Worm (Caenorhabditis elegans) whole organism, L1 larva: ENCODE results near the gene frpr-16.
A peak's percentile ranks its signal among the peaks of the same experiment; 100 is the strongest.

Experiments used
- C04F5.9 ChIP-seq: sonication (generic microtip); optimal IDR thresholded peaks from 2 replicates; lab custom pipeline; 2016; ENCODE audit warnings: missing genetic modification characterization, missing compliant biosample characterization
- C16A3.4 ChIP-seq: fragments of 150-350 bp; optimal IDR thresholded peaks from 2 replicates; lab custom pipeline; 2014; ENCODE audit warnings: missing biosample characterization, missing genetic modification characterization
- F16B12.6 ChIP-seq: fragments of 150-350 bp; optimal IDR thresholded peaks from 2 replicates; lab custom pipeline; 2014; ENCODE audit warnings: missing biosample characterization, missing genetic modification characterization
- Y116A8C.19 ChIP-seq: sonication (generic microtip); optimal IDR thresholded peaks from 2 replicates; lab custom pipeline; 2016; ENCODE audit warnings: missing compliant biosample characterization, missing genetic modification characterization, borderline replicate concordance
- alr-1 ChIP-seq: fragments of 200-800 bp; sonication (Bioruptor generic); optimal IDR thresholded peaks from 2 replicates; lab custom pipeline; 2018; ENCODE audit warnings: borderline replicate concordance, mild to moderate bottlenecking, missing genetic modification characterization, missing compliant biosample characterization
- blmp-1 ChIP-seq: fragments of 150-350 bp; optimal IDR thresholded peaks from 2 replicates; lab custom pipeline; 2014; ENCODE audit warnings: missing biosample characterization, missing genetic modification characterization
- ceh-63 ChIP-seq: fragments of 200-800 bp; sonication (Bioruptor generic); optimal IDR thresholded peaks from 2 replicates; lab custom pipeline; 2018; ENCODE audit warnings: mild to moderate bottlenecking, missing genetic modification characterization, missing compliant biosample characterization
- ceh-90 ChIP-seq: sonication (generic microtip); optimal IDR thresholded peaks from 2 replicates; lab custom pipeline; 2016; ENCODE audit warnings: missing genetic modification characterization, missing compliant biosample characterization
- dpl-1 ChIP-seq, 3 experiments: fragments of 150-350 bp in 2 of 3; sonication (generic microtip) in 1 of 3; optimal IDR thresholded peaks; 2 replicates each; lab custom pipeline; 2014 to 2017; ENCODE audit warnings: missing biosample characterization in 3 of 3, missing genetic modification characterization in 3 of 3, missing genetic modification reagents in 3 of 3
- efl-1 ChIP-seq, 4 experiments: fragments of 150-350 bp; optimal IDR thresholded peaks in 3 of 4; peaks in 1 of 4; 1 replicate in 1 of 4; 2 replicates in 3 of 4; lab custom pipeline; 2014; ENCODE audit warnings: missing biosample characterization in 2 of 4, missing genetic modification characterization in 2 of 4, missing genetic modification reagents in 2 of 4
- egl-13 ChIP-seq: sonication (generic microtip); optimal IDR thresholded peaks from 2 replicates; lab custom pipeline; 2016; ENCODE audit warnings: missing genotype, missing genetic modification reagents, missing genetic modification characterization, missing compliant biosample characterization
- elt-2 ChIP-seq: sonication (generic microtip); optimal IDR thresholded peaks from 2 replicates; lab custom pipeline; 2016; ENCODE audit warnings: missing genetic modification characterization, mild to moderate bottlenecking, inconsistent platforms, missing compliant biosample characterization, missing genetic modification reagents
- ets-5 ChIP-seq: fragments of 200-800 bp; sonication (Bioruptor generic); IDR thresholded peaks from 2 replicates; pipeline ENCODE4 v1.3.6; 2022; ENCODE audit warnings: missing genetic modification characterization, missing compliant biosample characterization
- fkh-10 ChIP-seq: sonication (generic microtip); optimal IDR thresholded peaks from 2 replicates; lab custom pipeline; 2017; ENCODE audit warnings: missing biosample characterization, missing genetic modification reagents, missing genetic modification characterization
- fkh-8 ChIP-seq: sonication (generic microtip); optimal IDR thresholded peaks from 2 replicates; lab custom pipeline; 2016; ENCODE audit warnings: mild to moderate bottlenecking, missing genetic modification characterization, missing compliant biosample characterization
- fos-1 ChIP-seq: fragments of 150-350 bp; optimal IDR thresholded peaks from 2 replicates; lab custom pipeline; 2014; ENCODE audit warnings: missing biosample characterization, missing genetic modification characterization
- grh-1 ChIP-seq: fragments of 200-800 bp; sonication (Bioruptor generic); IDR thresholded peaks from 2 replicates; pipeline ENCODE4 v1.3.6; 2022; ENCODE audit warnings: missing genetic modification reagents, missing genetic modification characterization, missing compliant biosample characterization
- hlh-4 ChIP-seq: sonication (generic microtip); optimal IDR thresholded peaks from 2 replicates; lab custom pipeline; 2016; ENCODE audit warnings: mild to moderate bottlenecking, missing genetic modification characterization, missing compliant biosample characterization
- hpl-2 ChIP-seq: fragments of 150-350 bp; optimal IDR thresholded peaks from 2 replicates; lab custom pipeline; 2014; ENCODE audit warnings: missing biosample characterization, missing genetic modification reagents, missing genetic modification characterization
- irx-1 ChIP-seq: sonication (generic microtip); optimal IDR thresholded peaks from 2 replicates; lab custom pipeline; 2016; ENCODE audit warnings: missing genetic modification characterization, missing compliant biosample characterization
- lin-14 ChIP-seq: fragments of 200-800 bp; sonication (Bioruptor generic); optimal IDR thresholded peaks from 2 replicates; lab custom pipeline; 2018; ENCODE audit warnings: mild to moderate bottlenecking, missing genetic modification characterization, moderate library complexity, missing compliant biosample characterization
- lin-15B ChIP-seq: fragments of 150-350 bp; sonication (generic microtip); optimal IDR thresholded peaks from 3 replicates; lab custom pipeline; 2014; ENCODE audit warnings: missing biosample characterization, missing genetic modification characterization
- lin-35 ChIP-seq, 2 experiments: fragments of 150-350 bp; optimal IDR thresholded peaks; 2 replicates each; lab custom pipeline; 2014; ENCODE audit warnings: missing biosample characterization in 2 of 2, missing genetic modification characterization in 2 of 2, missing genetic modification reagents in 2 of 2
- lin-39 ChIP-seq: fragments of 150-350 bp; optimal IDR thresholded peaks from 2 replicates; lab custom pipeline; 2014; ENCODE audit warnings: missing biosample characterization, missing genetic modification reagents, missing genetic modification characterization
- lsy-2 ChIP-seq, 2 experiments: fragments of 150-350 bp; optimal IDR thresholded peaks; 2 replicates each; lab custom pipeline; 2014; ENCODE audit warnings: missing biosample characterization in 2 of 2, missing genetic modification characterization in 2 of 2
- mdl-1 ChIP-seq, 2 experiments: fragments of 150-350 bp; optimal IDR thresholded peaks; 2 replicates each; lab custom pipeline; 2014 to 2017; ENCODE audit warnings: missing biosample characterization in 2 of 2, missing genetic modification characterization in 2 of 2, inconsistent platforms in 1 of 2
- mef-2 ChIP-seq: fragments of 150-350 bp; optimal IDR thresholded peaks from 2 replicates; lab custom pipeline; 2014; ENCODE audit warnings: missing biosample characterization, missing genetic modification characterization
- nhr-11 ChIP-seq: fragments of 150-350 bp; optimal IDR thresholded peaks from 2 replicates; lab custom pipeline; 2014; ENCODE audit warnings: missing biosample characterization, missing genetic modification characterization
- nhr-19 ChIP-seq: fragments of 200-800 bp; sonication (Bioruptor generic); conservative IDR thresholded peaks from 2 replicates; pipeline ENCODE4 v1.3.6; 2022; ENCODE audit warnings: missing genetic modification characterization, missing compliant biosample characterization
- nhr-20 ChIP-seq: sonication (generic microtip); optimal IDR thresholded peaks from 2 replicates; lab custom pipeline; 2016; ENCODE audit warnings: mild to moderate bottlenecking, missing genetic modification characterization, missing compliant biosample characterization
- nhr-28 ChIP-seq: fragments of 150-350 bp; optimal IDR thresholded peaks from 2 replicates; lab custom pipeline; 2014; ENCODE audit warnings: missing biosample characterization, missing genetic modification characterization
- nhr-71 ChIP-seq: sonication (generic microtip); optimal IDR thresholded peaks from 2 replicates; lab custom pipeline; 2016; ENCODE audit warnings: mild to moderate bottlenecking, missing genetic modification characterization, moderate library complexity, missing compliant biosample characterization
- nhr-76 ChIP-seq: sonication (generic microtip); optimal IDR thresholded peaks from 2 replicates; lab custom pipeline; 2017; ENCODE audit warnings: missing biosample characterization, missing genetic modification characterization
- nhr-77 ChIP-seq: fragments of 150-350 bp; optimal IDR thresholded peaks from 2 replicates; lab custom pipeline; 2014; ENCODE audit warnings: missing biosample characterization, missing genetic modification characterization
- pqm-1 ChIP-seq: sonication (generic microtip); optimal IDR thresholded peaks from 3 replicates; lab custom pipeline; 2017; ENCODE audit warnings: missing biosample characterization, missing genetic modification characterization
- rnt-1 ChIP-seq: sonication (generic microtip); optimal IDR thresholded peaks from 2 replicates; lab custom pipeline; 2016; ENCODE audit warnings: mild to moderate bottlenecking, missing genetic modification characterization, moderate library complexity, missing compliant biosample characterization
- skn-1 ChIP-seq: fragments of 150-350 bp; optimal IDR thresholded peaks from 2 replicates; lab custom pipeline; 2014; ENCODE audit warnings: missing biosample characterization, missing genetic modification characterization
- snpc-4 ChIP-seq: fragments of 150-350 bp; optimal IDR thresholded peaks from 2 replicates; lab custom pipeline; 2014; ENCODE audit warnings: missing biosample characterization, missing genetic modification characterization
- snu-23 ChIP-seq: sonication (generic microtip); optimal IDR thresholded peaks from 2 replicates; lab custom pipeline; 2016; ENCODE audit warnings: missing genetic modification characterization, missing compliant biosample characterization
- sox-4 ChIP-seq: sonication (generic microtip); optimal IDR thresholded peaks from 2 replicates; lab custom pipeline; 2016; ENCODE audit warnings: missing genetic modification characterization, missing compliant biosample characterization
- sup-37 ChIP-seq: fragments of 200-800 bp; sonication (Bioruptor generic); optimal IDR thresholded peaks from 2 replicates; lab custom pipeline; 2018; ENCODE audit warnings: mild to moderate bottlenecking, missing genetic modification characterization, missing compliant biosample characterization
- tbx-2 ChIP-seq: sonication (generic microtip); optimal IDR thresholded peaks from 2 replicates; lab custom pipeline; 2016; ENCODE audit warnings: missing genetic modification characterization, missing compliant biosample characterization
- tlp-1 ChIP-seq: fragments of 150-350 bp; optimal IDR thresholded peaks from 2 replicates; lab custom pipeline; 2014; ENCODE audit warnings: missing biosample characterization, missing genetic modification characterization
- unc-30 ChIP-seq: sonication (generic microtip); optimal IDR thresholded peaks from 2 replicates; lab custom pipeline; 2017; ENCODE audit warnings: missing biosample characterization, missing genetic modification characterization
- unc-62 ChIP-seq: fragments of 150-350 bp; optimal IDR thresholded peaks from 2 replicates; lab custom pipeline; 2014; ENCODE audit warnings: missing biosample characterization, missing genetic modification reagents, missing genetic modification characterization
- unc-86 ChIP-seq: sonication (generic microtip); optimal IDR thresholded peaks from 2 replicates; lab custom pipeline; 2016; ENCODE audit warnings: missing genetic modification characterization, missing compliant biosample characterization
- vab-15 ChIP-seq: sonication (generic microtip); optimal IDR thresholded peaks from 2 replicates; lab custom pipeline; 2017; ENCODE audit warnings: missing genotype, mild to moderate bottlenecking, missing genetic modification characterization, missing compliant biosample characterization
- xbp-1 ChIP-seq: sonication (generic microtip); optimal IDR thresholded peaks from 2 replicates; lab custom pipeline; 2016; ENCODE audit warnings: missing genetic modification characterization, missing compliant biosample characterization
- zag-1 ChIP-seq: fragments of 150-350 bp; optimal IDR thresholded peaks from 2 replicates; lab custom pipeline; 2014; ENCODE audit warnings: missing biosample characterization, missing genetic modification characterization
- ztf-11 ChIP-seq, 2 experiments: sonication (generic microtip); optimal IDR thresholded peaks; 2 replicates each; lab custom pipeline; 2016 to 2017; ENCODE audit warnings: missing genetic modification characterization in 2 of 2, missing biosample characterization in 1 of 2, missing compliant biosample characterization in 1 of 2

frpr-16 gene

DNA sequence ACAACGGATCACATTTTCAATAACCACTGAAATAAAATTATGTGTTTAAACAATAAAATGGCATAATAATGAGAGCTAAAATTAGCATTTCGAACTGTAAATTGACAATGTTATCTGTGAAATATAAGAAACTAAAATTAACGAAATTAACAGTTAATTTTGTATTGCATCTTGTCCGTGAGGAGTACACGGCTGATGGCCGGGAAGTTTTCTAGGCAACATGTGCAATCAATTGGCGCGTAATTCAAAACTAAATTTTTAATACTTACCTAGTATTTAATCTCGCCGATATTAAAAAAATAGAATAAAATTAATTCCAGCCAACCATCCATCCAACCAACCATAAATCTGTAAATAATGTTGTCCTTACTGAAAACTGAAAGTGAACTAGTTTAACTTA is 30.5 kb upstream of the frpr-16 start (continued):
- TF ChIP-seq fos-1 (tag; lab: Kevin White, UChicago) (peak; percentile 1), mdl-1 (tag; optimal IDR thresholded peaks at IDR 0.05; lab: Kevin White, UChicago) (peak in 1 of 2 experiments; percentile 62), tbx-2 (tag; lab: Kevin White, UChicago) (peak; percentile 93), unc-86 (tag; lab: Kevin White, UChicago) (peak; percentile 79), irx-1 (tag; lab: Kevin White, UChicago) (peak; percentile 96), hlh-4 (tag; lab: Kevin White, UChicago) (peak; percentile 81), grh-1 (GFP tag; lab: Robert Waterston, UW) (peak; percentile 81), lin-35 (GFP tag; optimal IDR thresholded peaks at IDR 0.05; lab: Kevin White, UChicago) (peak; percentile 98), nhr-71 (peak; percentile 95), xbp-1 (tag; lab: Kevin White, UChicago) (peak; percentile 91), sox-4 (tag; lab: Kevin White, UChicago) (peak; percentile 96), pqm-1 (tag; lab: Kevin White, UChicago) (no peak), egl-13 (tag; lab: Kevin White, UChicago) (peak; percentile 97), skn-1 (peak; percentile 71), ceh-63 (no peak), dpl-1 (GFP tag; optimal IDR thresholded peaks at IDR 0.05; lab: Kevin White, UChicago) (peak; percentile 95 to 98 (median 97)), fkh-10 (no peak), tlp-1 (no peak), nhr-76 (tag; lab: Kevin White, UChicago) (no peak), nhr-77 (no peak), fkh-8 (tag; lab: Kevin White, UChicago) (peak; percentile 73), nhr-20 (peak; percentile 94), nhr-11 (tag; lab: Kevin White, UChicago) (peak; percentile 49), vab-15 (tag; lab: Kevin White, UChicago) (peak; percentile 44), lin-39 (tag; lab: Kevin White, UChicago) (peak; percentile 85), unc-30 (tag; lab: Kevin White, UChicago) (no peak), unc-62 (GFP tag; lab: Kevin White, UChicago) (no peak), snpc-4 (tag; lab: Kevin White, UChicago) (peak; percentile 62), hpl-2 (GFP tag; lab: Kevin White, UChicago) (no peak), elt-2 (tag; lab: Kevin White, UChicago) (peak; percentile 82), lin-15B (tag; lab: Kevin White, UChicago) (peak; percentile 63), nhr-19 (GFP tag; lab: Robert Waterston, UW) (peak; percentile 93)

DNA sequence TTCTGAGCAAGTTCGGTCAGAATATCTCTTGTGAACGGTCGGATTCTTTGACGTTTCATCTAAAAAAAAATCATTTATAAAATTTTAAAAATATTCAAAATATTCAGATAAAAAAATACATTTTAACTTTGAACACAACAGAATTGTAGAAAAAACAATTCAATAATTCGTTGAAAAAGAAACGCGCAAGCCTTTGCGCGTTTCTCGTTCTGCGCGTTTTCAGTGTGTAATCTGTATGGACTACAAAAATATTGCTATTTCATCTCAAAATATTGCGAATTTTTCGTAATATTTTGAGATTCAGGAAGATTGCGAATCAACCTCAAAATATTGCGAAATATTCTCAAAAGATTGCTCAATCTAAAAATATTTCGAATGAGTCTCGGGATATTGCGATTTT is 24.9 kb upstream of the frpr-16 start, which contains the start of gene R12C12.7:
Gene R12C12.7 (minus strand): TSS at position 59 of the 400 bp plus-strand sequence.
- no peak for TF ChIP-seq tbx-2 (tag; lab: Kevin White, UChicago)
- no peak for TF ChIP-seq Y116A8C.19
- no peak for TF ChIP-seq nhr-19 (GFP tag; lab: Robert Waterston, UW)
- peak; percentile 41 to 53 for TF ChIP-seq efl-1 (optimal IDR thresholded peaks at IDR 0.05; lab: Kevin White, UChicago)
- TF ChIP-seq efl-1 (GFP tag; optimal IDR thresholded peaks at IDR 0.05 in 1 of 2; lab: Kevin White, UChicago), result peak; percentile 17 to 88
- TF ChIP-seq lsy-2 (tag; optimal IDR thresholded peaks at IDR 0.05; lab: Kevin White, UChicago), result peak in 1 of 2 experiments; percentile 45
- TF ChIP-seq lin-14, result no peak
- TF ChIP-seq nhr-20, result peak; percentile 3
- TF ChIP-seq lin-15B (tag; lab: Kevin White, UChicago), result no peak
- TF ChIP-seq F16B12.6 (tag; lab: Kevin White, UChicago), result no peak
- TF ChIP-seq unc-62 (GFP tag; lab: Kevin White, UChicago), result no peak
- TF ChIP-seq sup-37 (GFP tag; lab: Kevin White, UChicago), result no peak
- TF ChIP-seq C04F5.9 (tag; lab: Kevin White, UChicago), result no peak
- no peak for TF ChIP-seq ceh-90
- peak; percentile 3 for TF ChIP-seq rnt-1 (tag; lab: Kevin White, UChicago)
- TF ChIP-seq vab-15 (tag; lab: Kevin White, UChicago), result no peak
- no peak for TF ChIP-seq ztf-11 (tag; optimal IDR thresholded peaks at IDR 0.05; lab: Kevin White, UChicago)
- no peak for TF ChIP-seq nhr-28 (tag; lab: Kevin White, UChicago)
- peak in 1 of 2 experiments; percentile 66 for TF ChIP-seq lin-35 (GFP tag; optimal IDR thresholded peaks at IDR 0.05; lab: Kevin White, UChicago)
- TF ChIP-seq zag-1 (tag; lab: Kevin White, UChicago), result no peak
- TF ChIP-seq mef-2, result no peak
- peak; percentile 40 for TF ChIP-seq C16A3.4 (tag; lab: Kevin White, UChicago)
- no peak for TF ChIP-seq ets-5
- peak; percentile 17 for TF ChIP-seq blmp-1 (tag; lab: Kevin White, UChicago)
- TF ChIP-seq alr-1 (tag; lab: Kevin White, UChicago), result no peak
- TF ChIP-seq snu-23 (GFP tag; lab: Kevin White, UChicago), result peak; percentile 5
- no peak for TF ChIP-seq hlh-4 (tag; lab: Kevin White, UChicago)
- TF ChIP-seq dpl-1 (GFP tag; optimal IDR thresholded peaks at IDR 0.05; lab: Kevin White, UChicago), result peak; percentile 9 to 55 (median 29)
